Fruit fly (Drosophila melanogaster): ENCODE data around the gene CG7382.

DNA sequence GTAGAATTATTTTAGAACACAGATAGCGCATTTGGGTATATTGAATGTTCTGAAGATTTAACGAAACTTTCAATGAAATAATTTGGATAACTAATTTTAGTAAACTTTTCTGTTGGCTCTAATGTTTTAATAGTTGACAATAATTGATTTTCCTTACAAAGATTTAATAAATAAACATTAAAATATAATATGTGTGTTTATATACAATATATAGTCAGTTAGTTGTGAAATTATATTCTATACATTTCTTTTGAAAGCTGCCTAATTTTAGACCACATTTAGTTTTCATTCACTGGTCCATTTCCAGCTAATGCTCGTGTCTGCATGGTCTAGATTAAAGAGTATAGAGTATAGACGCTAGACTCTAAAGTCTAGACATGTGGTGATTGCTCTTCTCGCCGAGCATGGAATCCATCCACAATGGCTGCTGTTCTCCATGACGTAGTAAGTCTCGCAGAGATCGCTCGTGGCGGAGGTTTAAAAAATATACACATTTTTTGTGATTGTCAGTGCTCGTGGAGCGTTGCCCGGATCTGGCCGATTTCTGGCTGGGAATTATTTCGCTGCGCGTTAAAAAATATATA lies 39.2 kb upstream of the CG7382 start, which contains the start of gene GluRIIB:
- TF ChIP-seq Dll (GFP tag; IDR thresholded peaks at IDR 0.05; ENCODE audit: partially characterized antibody) (no peak), Hsf (GFP tag; optimal IDR thresholded peaks at IDR 0.05) (no peak)

Data from whole organism, embryonic.